Worm (Caenorhabditis elegans): Measurements from ENCODE around the gene nhr-95.

DNA sequence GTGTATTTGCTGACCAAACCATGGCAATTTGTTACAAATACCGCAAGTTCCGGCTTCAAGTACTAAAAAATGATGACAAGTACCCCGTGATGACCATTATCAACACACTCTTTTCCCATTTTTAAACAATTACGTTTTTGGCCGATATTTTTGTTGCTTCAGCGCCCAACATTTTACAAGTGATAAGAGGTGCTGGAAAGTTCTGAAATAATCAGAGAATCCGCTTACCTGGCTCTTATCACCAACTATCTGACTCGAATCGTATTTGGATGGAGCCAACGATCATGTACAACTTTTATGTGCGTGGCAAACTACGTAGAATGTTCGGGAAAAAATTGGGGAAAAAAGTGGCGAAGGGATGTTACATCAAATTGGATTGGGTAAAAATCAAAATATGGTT lies 29.2 kb downstream of the nhr-95 start:
- no peak for TF ChIP-seq flt-1 (GFP tag; IDR thresholded peaks at IDR 0.05)
- no peak for TF ChIP-seq med-1 (GFP tag; optimal IDR thresholded peaks at IDR 0.05; ENCODE audit: insufficient read depth)
- TF ChIP-seq ztf-23 (GFP tag; IDR thresholded peaks at IDR 0.05): no peak
- TF ChIP-seq T22C8.4 (GFP tag; IDR thresholded peaks at IDR 0.05): no peak
- TF ChIP-seq ref-1 (GFP tag; conservative IDR thresholded peaks at IDR 0.05): no peak
- no peak for TF ChIP-seq tab-1 (GFP tag; IDR thresholded peaks at IDR 0.05)
- TF ChIP-seq cog-1 (tag; optimal IDR thresholded peaks at IDR 0.05): no peak
- TF ChIP-seq ztf-29 (GFP tag; IDR thresholded peaks at IDR 0.05): no peak
- TF ChIP-seq klf-2 (GFP tag; conservative IDR thresholded peaks at IDR 0.05): no peak

Measured in whole organism, midembryonic.